Fruit fly (Drosophila melanogaster): ENCODE measurements around the gene CG3862.
A peak's percentile ranks its signal among the peaks of the same experiment; 100 is the strongest.

- peak; percentile 32 for TF ChIP-seq dac (GFP tag; optimal IDR thresholded peaks at IDR 0.05)
- TF ChIP-seq Met (GFP tag; optimal IDR thresholded peaks at IDR 0.05) = no peak
- TF ChIP-seq Hr4 (GFP tag; optimal IDR thresholded peaks at IDR 0.05) = no peak
These were observed 2.1 kb upstream of the CG3862 start for dm6 chr2L:827516-828362.

Measured in whole organism, prepupa.